Fruit fly (Drosophila melanogaster): Measurements from ENCODE around the gene SPR.

DNA sequence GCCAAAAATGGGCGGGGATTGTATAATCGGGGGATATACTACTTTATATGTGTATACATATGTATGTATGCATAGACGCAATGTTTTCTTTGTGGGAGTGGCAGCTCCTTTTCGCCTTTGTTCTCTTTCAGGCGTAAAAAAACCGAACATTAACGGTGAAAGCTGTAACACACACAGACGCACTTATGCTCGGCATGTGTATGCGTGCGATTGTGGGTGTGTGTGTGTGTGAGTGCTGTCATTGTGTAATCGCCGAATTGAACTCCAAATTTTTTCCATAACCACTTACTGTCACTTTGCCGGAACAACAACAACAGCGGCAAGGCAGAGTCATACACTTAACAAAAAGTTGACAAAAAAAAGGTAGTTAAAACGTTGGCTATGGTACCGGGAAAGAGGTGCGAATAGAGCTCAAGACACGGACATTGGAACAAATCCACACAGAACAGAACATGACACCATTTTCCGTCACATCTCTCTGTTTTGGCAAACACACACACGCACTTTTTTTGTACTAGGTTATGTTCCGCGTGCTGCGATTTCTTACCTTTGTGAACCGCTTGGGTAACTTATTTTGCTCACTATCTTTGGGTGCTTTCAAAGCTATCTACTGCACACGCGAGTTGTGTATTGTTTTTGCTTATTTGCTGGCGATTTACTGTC, 26.4 kb upstream of the SPR start:
- no peak for TF ChIP-seq CG7101 (tag; optimal IDR thresholded peaks at IDR 0.05)
- TF ChIP-seq bab1 (GFP tag; optimal IDR thresholded peaks at IDR 0.05) = no peak
- TF ChIP-seq pad (GFP tag; optimal IDR thresholded peaks at IDR 0.05) = no peak
- TF ChIP-seq CG5204 (GFP tag; optimal IDR thresholded peaks at IDR 0.05) = no peak
- no peak for TF ChIP-seq Clk (GFP tag; optimal IDR thresholded peaks at IDR 0.05)
- no peak for TF ChIP-seq Crg-1 (GFP tag; optimal IDR thresholded peaks at IDR 0.05)
- no peak for TF ChIP-seq kay (GFP tag; ENCODE audit: borderline replicate concordance)
- TF ChIP-seq ovo (GFP tag; optimal IDR thresholded peaks at IDR 0.05) = no peak
- TF ChIP-seq Hr96 (GFP tag; optimal IDR thresholded peaks at IDR 0.05) = no peak
- TF ChIP-seq cnc (optimal IDR thresholded peaks at IDR 0.05) = no peak
- no peak for TF ChIP-seq CG1620 (GFP tag; optimal IDR thresholded peaks at IDR 0.05)
